In genomic region chrX:5018062-5018653, ce11 we compare ENCODE assay signal across 1 worm cellular context.
A peak's percentile ranks its signal among the peaks of the same experiment; 100 is the strongest.
TF ChIP-seq lines count a peak whose summit lies in the region.

No protein-coding gene starts in this region.

TF ChIP-seq in whole organism, L1 larva, 84 proteins besides CTCF, POLR2A, EP300 and RAD21 (continued from another document):
- no peak for TF ChIP-seq ceh-90 (tag; optimal IDR thresholded peaks at IDR 0.05; lab: Kevin White, UChicago)
- peak; percentile 18 for TF ChIP-seq swsn-7 (tag; optimal IDR thresholded peaks at IDR 0.05; lab: Kevin White, UChicago)
- TF ChIP-seq snu-23 (GFP tag; optimal IDR thresholded peaks at IDR 0.05; lab: Kevin White, UChicago): peak; percentile 47
- no peak for TF ChIP-seq nhr-28 (tag; optimal IDR thresholded peaks at IDR 0.05; lab: Kevin White, UChicago)
- no peak for TF ChIP-seq nhr-90 (tag; optimal IDR thresholded peaks at IDR 0.05; lab: Kevin White, UChicago; ENCODE audit: poor library complexity)
- TF ChIP-seq mdl-1 (tag; optimal IDR thresholded peaks at IDR 0.05; lab: Kevin White, UChicago): no peak
- TF ChIP-seq ceh-82 (tag; optimal IDR thresholded peaks at IDR 0.05; lab: Kevin White, UChicago): no peak
- no peak for TF ChIP-seq tbx-2 (tag; optimal IDR thresholded peaks at IDR 0.05; lab: Kevin White, UChicago)
- no peak for TF ChIP-seq ztf-4 (tag; optimal IDR thresholded peaks at IDR 0.05; lab: Kevin White, UChicago)
- no peak for TF ChIP-seq pax-3 (tag; optimal IDR thresholded peaks at IDR 0.05; lab: Kevin White, UChicago)
- TF ChIP-seq aha-1 (tag; optimal IDR thresholded peaks at IDR 0.05; lab: Kevin White, UChicago): no peak
- no peak for TF ChIP-seq unc-98 (GFP tag; IDR thresholded peaks at IDR 0.05; lab: Robert Waterston, UW)
- TF ChIP-seq ceh-8 (GFP tag; optimal IDR thresholded peaks at IDR 0.05; lab: Kevin White, UChicago): no peak
- no peak for TF ChIP-seq jun-1 (tag; optimal IDR thresholded peaks at IDR 0.05; lab: Kevin White, UChicago)
- TF ChIP-seq lsy-2 (tag; optimal IDR thresholded peaks at IDR 0.05; lab: Kevin White, UChicago): peak in 1 of 2 experiments; percentile 45
- TF ChIP-seq Y116A8C.19 (tag; optimal IDR thresholded peaks at IDR 0.05; lab: Kevin White, UChicago; ENCODE audit: borderline replicate concordance): no peak
- TF ChIP-seq ama-1 (optimal IDR thresholded peaks at IDR 0.05; lab: Kevin White, UChicago): no peak
- TF ChIP-seq unc-130 (tag; optimal IDR thresholded peaks at IDR 0.05; lab: Kevin White, UChicago): peak; percentile 21
- no peak for TF ChIP-seq hlh-17 (GFP tag; optimal IDR thresholded peaks at IDR 0.05; lab: Kevin White, UChicago; ENCODE audit: borderline replicate concordance)
- TF ChIP-seq fkh-10 (GFP tag; optimal IDR thresholded peaks at IDR 0.05; lab: Kevin White, UChicago): no peak
- peak; percentile 46 for TF ChIP-seq skn-1 (tag; optimal IDR thresholded peaks at IDR 0.05; lab: Kevin White, UChicago)
- no peak for TF ChIP-seq fkh-4 (tag; optimal IDR thresholded peaks at IDR 0.05; lab: Kevin White, UChicago; ENCODE audit: borderline replicate concordance)
- no peak for TF ChIP-seq ces-1 (GFP tag; optimal IDR thresholded peaks at IDR 0.05; lab: Kevin White, UChicago)
- no peak for TF ChIP-seq isw-1 (GFP tag; IDR thresholded peaks at IDR 0.05; lab: Robert Waterston, UW)
- TF ChIP-seq nhr-76 (tag; optimal IDR thresholded peaks at IDR 0.05; lab: Kevin White, UChicago): no peak
- peak; percentile 8 for TF ChIP-seq hpl-2 (GFP tag; optimal IDR thresholded peaks at IDR 0.05; lab: Kevin White, UChicago)
- no peak for TF ChIP-seq pag-3 (tag; optimal IDR thresholded peaks at IDR 0.05; lab: Kevin White, UChicago; ENCODE audit: borderline replicate concordance, insufficient read depth)
- TF ChIP-seq nhr-71 (tag; optimal IDR thresholded peaks at IDR 0.05; lab: Kevin White, UChicago): peak; percentile 37
- no peak for TF ChIP-seq egl-27 (tag; optimal IDR thresholded peaks at IDR 0.05; lab: Kevin White, UChicago)
- TF ChIP-seq xbp-1 (tag; optimal IDR thresholded peaks at IDR 0.05; lab: Kevin White, UChicago): peak; percentile 17
- TF ChIP-seq nhr-19 (GFP tag; conservative IDR thresholded peaks at IDR 0.05; lab: Robert Waterston, UW): no peak
- no peak for TF ChIP-seq grh-1 (GFP tag; IDR thresholded peaks at IDR 0.05; lab: Robert Waterston, UW)
